Fruit fly (Drosophila melanogaster): ENCODE results near the gene CG3544.

Gene CG3544

DNA sequence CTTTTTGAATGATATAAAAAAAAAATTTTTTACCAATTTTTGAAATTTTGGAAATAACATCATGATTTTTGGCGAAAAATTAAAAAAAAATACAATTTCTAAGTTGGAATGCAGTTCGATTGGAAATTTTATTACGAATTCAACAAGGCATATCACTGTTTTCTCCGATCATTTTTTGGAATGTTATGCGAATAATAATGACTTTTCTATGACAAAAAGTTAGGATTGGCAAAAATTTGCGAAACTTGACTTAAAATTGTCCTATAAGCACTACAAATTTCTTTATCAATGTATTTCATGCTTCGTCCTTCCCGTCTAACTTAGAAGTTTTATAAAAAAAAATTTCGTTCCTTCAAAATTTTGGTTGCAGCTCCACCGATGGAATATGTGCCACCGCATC, at the start of gene CG3544:
CG3544 (plus strand) TSS at position 301 of the 400 bp plus-strand sequence.
- no peak for TF ChIP-seq insv (optimal IDR thresholded peaks at IDR 0.05)
- TF ChIP-seq ttk (optimal IDR thresholded peaks at IDR 0.05), result no peak
- no peak for TF ChIP-seq Sin3A (optimal IDR thresholded peaks at IDR 0.05)
- no peak for TF ChIP-seq Myc (optimal IDR thresholded peaks at IDR 0.05)
- no peak for TF ChIP-seq h (optimal IDR thresholded peaks at IDR 0.05)
- no peak for TF ChIP-seq psq (optimal IDR thresholded peaks at IDR 0.05)

DNA sequence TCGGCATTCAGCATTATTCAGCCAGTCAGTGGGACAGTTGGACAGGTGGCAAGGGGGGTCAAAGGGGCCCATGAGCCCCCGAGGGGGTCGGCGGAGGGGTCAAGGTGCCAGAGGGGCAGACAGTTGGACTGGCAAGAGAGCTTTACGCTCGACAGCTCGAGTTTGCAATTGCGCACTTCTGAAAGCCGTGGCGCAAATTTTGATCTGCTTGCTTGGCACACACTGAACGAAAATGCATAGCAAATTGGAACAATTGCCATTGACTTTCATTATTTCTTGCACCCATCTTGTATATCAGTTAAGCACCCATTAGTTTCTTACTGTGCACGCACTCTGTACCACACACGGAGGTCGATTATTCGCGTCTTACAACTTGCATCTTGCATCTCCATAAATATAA, 48.4 kb upstream of the CG3544 start:
- TF ChIP-seq ttk (optimal IDR thresholded peaks at IDR 0.05) (no peak), insv (optimal IDR thresholded peaks at IDR 0.05) (no peak), h (optimal IDR thresholded peaks at IDR 0.05) (no peak), Myc (optimal IDR thresholded peaks at IDR 0.05) (no peak), Sin3A (optimal IDR thresholded peaks at IDR 0.05) (no peak), psq (optimal IDR thresholded peaks at IDR 0.05) (no peak)

DNA sequence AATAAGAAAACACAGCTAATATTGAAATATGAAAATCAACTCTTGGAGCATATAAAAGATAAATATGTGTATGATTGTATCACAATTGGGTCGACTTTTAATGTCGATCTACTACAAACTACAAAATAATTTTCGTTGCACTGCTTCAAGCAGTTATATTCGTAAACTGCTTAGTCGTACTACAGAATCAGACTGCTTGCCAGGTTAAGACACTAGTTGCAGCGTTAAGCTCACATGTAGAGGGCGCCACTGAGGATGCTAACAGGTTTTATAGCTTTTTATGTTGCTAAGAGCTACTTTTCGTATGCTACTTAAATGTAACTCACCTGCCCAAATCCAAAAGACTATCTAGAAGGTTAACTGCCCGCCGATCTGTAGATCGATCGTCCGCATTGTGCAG, 44.1 kb upstream of the CG3544 start:
- TF ChIP-seq h (optimal IDR thresholded peaks at IDR 0.05), result no peak
- no peak for TF ChIP-seq psq (optimal IDR thresholded peaks at IDR 0.05)
- no peak for TF ChIP-seq insv (optimal IDR thresholded peaks at IDR 0.05)
- no peak for TF ChIP-seq ttk (optimal IDR thresholded peaks at IDR 0.05)
- TF ChIP-seq Sin3A (optimal IDR thresholded peaks at IDR 0.05), result no peak
- TF ChIP-seq Myc (optimal IDR thresholded peaks at IDR 0.05), result no peak

DNA sequence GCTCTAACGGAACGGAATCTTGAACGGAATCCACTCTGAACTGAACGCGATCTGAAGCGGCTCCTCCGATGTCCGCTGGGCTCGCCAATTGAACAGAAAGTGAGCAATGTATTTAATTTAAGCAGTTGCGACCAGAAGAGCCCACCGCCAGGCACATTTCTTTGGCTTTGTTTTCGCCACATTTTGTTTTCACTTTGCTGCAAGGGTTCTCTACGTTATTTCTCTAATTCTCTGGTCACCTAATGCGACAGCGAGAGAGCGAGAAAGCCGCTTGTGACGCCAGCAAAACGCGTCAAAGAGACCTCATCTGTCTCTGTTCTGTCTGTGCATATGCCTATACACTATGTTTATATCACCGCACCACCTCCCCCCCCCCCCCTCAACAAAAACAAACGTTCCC, 39.8 kb upstream of the CG3544 start, which contains the start of gene Eaat2:
Eaat2 (minus strand) TSS at position 101 of the 400 bp plus-strand sequence.
- TF ChIP-seq psq (optimal IDR thresholded peaks at IDR 0.05), result no peak
- TF ChIP-seq h (optimal IDR thresholded peaks at IDR 0.05), result no peak
- TF ChIP-seq Sin3A (optimal IDR thresholded peaks at IDR 0.05), result no peak
- no peak for TF ChIP-seq insv (optimal IDR thresholded peaks at IDR 0.05)
- TF ChIP-seq ttk (optimal IDR thresholded peaks at IDR 0.05), result no peak
- TF ChIP-seq Myc (optimal IDR thresholded peaks at IDR 0.05), result no peak

DNA sequence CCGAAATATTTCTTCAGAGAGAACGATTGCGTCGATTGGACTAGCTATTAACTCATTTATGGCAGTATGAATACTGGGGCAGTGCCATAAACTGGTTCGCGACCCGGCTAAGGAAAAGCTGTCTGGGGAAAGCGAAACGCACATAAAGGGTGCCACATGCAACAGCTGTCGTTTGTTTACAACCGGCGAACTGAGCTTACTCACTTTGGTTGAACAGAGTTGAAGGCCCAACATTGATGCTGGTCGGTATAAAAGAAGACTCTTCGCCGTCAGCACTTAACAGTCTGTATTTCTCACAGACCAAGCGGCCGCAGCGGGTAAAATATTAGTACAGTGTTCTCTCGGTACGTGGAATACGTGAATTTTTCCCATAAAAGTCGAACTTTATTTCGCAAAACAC, 38.4 kb upstream of the CG3544 start:
- TF ChIP-seq psq (optimal IDR thresholded peaks at IDR 0.05) (no peak), h (optimal IDR thresholded peaks at IDR 0.05) (no peak), ttk (optimal IDR thresholded peaks at IDR 0.05) (no peak), insv (optimal IDR thresholded peaks at IDR 0.05) (no peak), Sin3A (optimal IDR thresholded peaks at IDR 0.05) (no peak), Myc (optimal IDR thresholded peaks at IDR 0.05) (no peak)

DNA sequence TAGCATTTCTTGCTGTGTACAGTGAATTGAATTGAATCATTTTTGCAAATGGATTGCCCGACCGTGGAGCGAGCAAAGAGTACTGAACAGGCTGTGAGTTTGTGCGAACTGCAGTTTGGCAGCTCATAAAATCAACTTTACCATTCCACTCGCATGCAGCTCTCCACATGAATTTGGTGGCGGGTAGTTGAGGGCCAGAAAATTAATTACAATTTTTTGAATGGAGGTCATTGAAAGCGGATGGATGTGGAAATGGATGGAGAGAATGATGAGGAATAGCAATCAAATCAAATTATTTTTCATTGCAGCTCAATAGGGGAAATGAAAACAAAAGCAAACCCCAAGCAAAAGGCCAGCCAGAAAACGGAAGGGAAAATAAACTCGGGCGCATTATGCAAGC, 34.5 kb upstream of the CG3544 start, which contains the start of gene GABA-B-R3:
GABA-B-R3 (plus strand) TSS at position 301 of the 400 bp plus-strand sequence.
- TF ChIP-seq ttk (optimal IDR thresholded peaks at IDR 0.05) (no peak), insv (optimal IDR thresholded peaks at IDR 0.05) (no peak), Myc (optimal IDR thresholded peaks at IDR 0.05) (no peak), h (optimal IDR thresholded peaks at IDR 0.05) (no peak), psq (optimal IDR thresholded peaks at IDR 0.05) (no peak), Sin3A (optimal IDR thresholded peaks at IDR 0.05) (no peak)

DNA sequence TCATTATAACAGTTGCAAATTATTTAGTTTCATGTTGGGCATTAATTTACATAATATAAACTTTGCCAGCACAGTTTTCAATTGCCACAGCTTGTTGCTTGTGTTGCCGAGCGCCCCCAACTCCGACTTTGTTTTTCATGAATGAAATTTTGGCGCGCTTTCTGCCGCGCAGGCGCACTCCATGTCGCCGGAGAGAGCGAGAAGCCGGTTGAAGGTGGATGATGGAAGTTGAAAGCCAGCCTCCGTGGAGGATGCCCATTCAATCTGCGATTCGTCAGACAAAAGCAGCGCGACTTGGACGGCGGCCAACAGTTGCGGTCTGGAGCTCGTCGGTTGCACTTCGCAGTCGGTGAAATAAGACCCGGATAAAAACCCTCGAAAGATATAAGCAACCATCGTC, 33.8 kb upstream of the CG3544 start:
- TF ChIP-seq Myc (optimal IDR thresholded peaks at IDR 0.05) (no peak), ttk (optimal IDR thresholded peaks at IDR 0.05) (no peak)

DNA sequence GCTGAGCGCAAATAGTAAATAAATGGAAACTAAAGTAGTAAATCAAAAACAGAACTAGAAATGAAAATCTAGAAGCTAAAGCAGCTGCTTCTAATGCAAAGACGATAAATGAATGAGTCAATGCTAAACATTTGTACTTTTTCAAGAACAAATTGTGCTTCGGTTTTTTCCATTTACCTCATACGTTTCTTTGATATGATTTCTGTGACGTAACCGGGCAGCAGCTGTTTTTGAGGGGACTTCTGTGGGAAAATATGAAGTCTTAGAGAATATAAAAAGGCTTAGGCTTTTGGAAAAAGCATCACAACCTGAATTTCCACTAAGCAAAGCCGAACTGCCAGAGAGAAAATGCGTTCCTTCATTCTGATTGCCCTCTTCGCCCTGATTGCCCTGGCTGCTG, 10.9 kb upstream of the CG3544 start, which contains the start of gene CG12506:
CG12506 (plus strand) TSS at position 301 of the 400 bp plus-strand sequence.
- no peak for TF ChIP-seq insv (optimal IDR thresholded peaks at IDR 0.05)
- no peak for TF ChIP-seq Myc (optimal IDR thresholded peaks at IDR 0.05)
- TF ChIP-seq h (optimal IDR thresholded peaks at IDR 0.05), result no peak
- TF ChIP-seq psq (optimal IDR thresholded peaks at IDR 0.05), result no peak
- no peak for TF ChIP-seq ttk (optimal IDR thresholded peaks at IDR 0.05)
- TF ChIP-seq Sin3A (optimal IDR thresholded peaks at IDR 0.05), result no peak

DNA sequence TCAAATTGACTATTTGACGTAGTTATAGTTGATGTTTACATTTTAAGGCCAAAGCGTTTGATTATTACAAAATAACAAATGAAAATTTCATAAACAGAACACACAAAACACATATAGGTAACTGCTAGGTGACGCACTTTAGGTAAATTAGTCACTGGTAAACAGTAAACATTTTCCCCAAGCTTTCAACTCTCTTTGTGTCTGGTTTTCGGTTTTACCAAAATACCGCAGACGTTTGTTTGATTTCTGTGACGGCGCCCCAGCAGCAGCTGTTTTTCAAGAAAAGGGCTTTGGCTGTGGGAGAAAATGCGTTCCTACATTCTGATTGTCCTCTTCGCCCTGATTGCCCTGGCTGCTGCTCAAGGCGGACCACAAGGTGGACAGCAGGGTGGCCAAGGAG, 7.9 kb upstream of the CG3544 start, which contains the start of gene CG13946:
CG13946 (plus strand) TSS at position 301 of the 400 bp plus-strand sequence.
- TF ChIP-seq insv (optimal IDR thresholded peaks at IDR 0.05) (no peak), psq (optimal IDR thresholded peaks at IDR 0.05) (no peak), ttk (optimal IDR thresholded peaks at IDR 0.05) (no peak), h (optimal IDR thresholded peaks at IDR 0.05) (no peak), Sin3A (optimal IDR thresholded peaks at IDR 0.05) (no peak), Myc (optimal IDR thresholded peaks at IDR 0.05) (no peak)

DNA sequence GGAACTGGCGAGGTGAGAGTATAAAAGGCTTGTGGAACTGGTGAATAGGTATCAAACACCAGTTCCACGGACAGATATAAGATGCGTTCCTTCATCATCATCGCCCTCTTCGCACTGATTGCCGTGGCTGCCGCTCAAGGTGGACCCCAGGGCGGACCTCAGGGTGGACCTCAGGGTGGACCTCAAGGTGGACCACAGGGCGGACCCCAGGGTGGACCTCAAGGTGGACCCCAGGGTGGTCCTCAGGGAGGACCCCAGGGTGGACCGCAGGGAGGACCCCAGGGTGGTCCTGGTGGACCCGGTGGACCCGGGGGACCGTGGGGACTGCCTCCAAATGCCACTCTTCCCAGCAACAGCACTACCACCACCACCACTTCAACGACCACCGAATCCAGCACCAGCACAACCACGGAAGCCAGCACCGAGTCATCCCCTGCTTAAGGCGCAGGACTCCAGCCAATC, 5.0 kb upstream of the CG3544 start, which contains the start of gene CG13947:
CG13947 (plus strand) TSS at position 51 of the 462 bp plus-strand sequence.
- TF ChIP-seq insv (optimal IDR thresholded peaks at IDR 0.05) (no peak), h (optimal IDR thresholded peaks at IDR 0.05) (no peak), Sin3A (optimal IDR thresholded peaks at IDR 0.05) (no peak), psq (optimal IDR thresholded peaks at IDR 0.05) (no peak), Myc (optimal IDR thresholded peaks at IDR 0.05) (no peak), ttk (optimal IDR thresholded peaks at IDR 0.05) (no peak)

DNA sequence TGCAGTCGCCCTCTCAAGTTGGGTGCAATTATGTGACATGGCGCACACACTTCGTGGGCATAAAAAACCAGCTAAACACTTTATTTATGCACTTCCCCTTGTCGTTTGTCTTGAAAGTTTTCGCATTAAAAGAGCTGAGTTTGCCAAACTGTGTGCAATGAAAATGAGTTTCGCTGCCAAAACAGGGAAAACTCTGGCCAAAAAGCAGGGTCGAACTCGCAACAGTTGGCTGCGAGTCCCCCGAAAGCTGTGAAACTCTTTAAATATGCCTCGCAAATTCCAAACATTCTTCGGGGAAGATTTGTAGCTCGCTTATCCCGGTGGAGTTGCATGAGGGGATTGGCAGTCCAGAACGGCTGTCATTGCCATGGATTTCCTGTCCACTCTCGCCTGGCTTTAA, 4.0 kb upstream of the CG3544 start, which contains the start of gene Gr21a:
Gr21a (plus strand) TSS at position 301 of the 400 bp plus-strand sequence.
- TF ChIP-seq h (optimal IDR thresholded peaks at IDR 0.05) (no peak), Myc (optimal IDR thresholded peaks at IDR 0.05) (no peak), psq (optimal IDR thresholded peaks at IDR 0.05) (no peak), insv (optimal IDR thresholded peaks at IDR 0.05) (no peak), ttk (optimal IDR thresholded peaks at IDR 0.05) (no peak), Sin3A (optimal IDR thresholded peaks at IDR 0.05) (no peak)

DNA sequence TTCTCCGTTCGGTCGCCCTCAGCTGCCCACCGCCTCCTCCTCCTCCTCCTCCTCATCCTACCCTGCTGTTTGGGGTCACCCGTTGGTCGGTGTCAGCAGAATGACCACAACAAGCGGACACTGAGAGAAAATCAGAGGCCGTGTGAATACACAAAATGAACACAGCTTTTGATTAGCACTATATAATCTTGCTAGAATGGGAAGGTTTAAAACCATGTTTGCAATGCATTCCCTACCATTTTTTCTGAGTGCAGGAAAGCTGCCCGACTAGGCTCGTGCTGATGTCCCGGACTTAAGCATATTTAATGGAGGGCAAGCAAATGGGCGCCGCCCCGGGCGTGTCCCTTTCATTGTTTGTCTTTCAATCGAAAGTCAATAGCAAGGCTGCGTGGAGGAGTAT, 3.3 kb upstream of the CG3544 start:
- TF ChIP-seq Sin3A (optimal IDR thresholded peaks at IDR 0.05) (no peak), psq (optimal IDR thresholded peaks at IDR 0.05) (no peak), Myc (optimal IDR thresholded peaks at IDR 0.05) (no peak), insv (optimal IDR thresholded peaks at IDR 0.05) (no peak), h (optimal IDR thresholded peaks at IDR 0.05) (no peak), ttk (optimal IDR thresholded peaks at IDR 0.05) (no peak)

DNA sequence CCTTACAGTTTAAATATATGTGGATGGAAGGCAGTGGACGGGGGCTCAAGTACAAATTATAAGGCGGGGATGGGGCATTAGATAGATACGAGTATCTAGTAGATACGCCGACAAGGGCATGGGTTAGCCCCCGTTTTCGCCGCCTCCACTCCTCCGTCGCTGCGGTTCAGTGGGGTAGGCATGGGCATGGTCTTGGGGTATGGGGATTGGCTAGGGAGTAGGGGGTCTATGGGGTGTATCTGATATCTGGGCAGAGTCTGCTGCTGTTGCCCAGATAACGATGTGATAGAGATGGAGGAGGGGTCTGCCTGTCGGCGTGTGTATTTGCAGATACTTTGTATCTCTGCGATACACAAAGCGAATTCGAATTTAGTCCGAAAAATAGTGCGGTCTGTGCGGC, 5.8 kb downstream of the CG3544 start:
- TF ChIP-seq ttk (optimal IDR thresholded peaks at IDR 0.05), result no peak
- no peak for TF ChIP-seq Myc (optimal IDR thresholded peaks at IDR 0.05)
- no peak for TF ChIP-seq insv (optimal IDR thresholded peaks at IDR 0.05)
- no peak for TF ChIP-seq h (optimal IDR thresholded peaks at IDR 0.05)
- TF ChIP-seq psq (optimal IDR thresholded peaks at IDR 0.05), result no peak
- TF ChIP-seq Sin3A (optimal IDR thresholded peaks at IDR 0.05), result no peak
